Fruit fly (Drosophila melanogaster) whole organism, embryonic: Measurements from ENCODE around the gene Pop4.

Experiments
- Asciz ChIP-seq: fragments of 200-800 bp; sonication (Bioruptor generic); optimal IDR thresholded peaks from 2 replicates; lab custom pipeline; 2017; ENCODE audit warnings: missing biosample characterization, mild to moderate bottlenecking, missing genetic modification characterization, missing genetic modification reagents
- Atf6 ChIP-seq: fragments of 200-800 bp; sonication (Bioruptor generic); IDR thresholded peaks from 2 replicates; pipeline ENCODE4 v1.3.6; 2022; ENCODE audit warnings: missing biosample characterization, missing genetic modification characterization
- BEAF-32 ChIP-seq: fragments of 200-800 bp; sonication (Bioruptor generic); optimal IDR thresholded peaks from 3 replicates; lab custom pipeline; 2017; ENCODE audit warnings: missing biosample characterization, missing genetic modification characterization, mild to moderate bottlenecking, moderate library complexity, missing genetic modification reagents
- CG11695 ChIP-seq: fragments of 200-800 bp; sonication (Bioruptor generic); IDR thresholded peaks from 3 replicates; pipeline ENCODE4 v1.3.6; 2022; ENCODE audit warnings: missing biosample characterization, missing genetic modification characterization
- CG12659 ChIP-seq: fragments of 200-800 bp; sonication (Bioruptor generic); optimal IDR thresholded peaks from 3 replicates; lab custom pipeline; 2017; ENCODE audit warnings: mild to moderate bottlenecking, missing biosample characterization, missing genetic modification reagents, missing genetic modification characterization
- CG14441 ChIP-seq: fragments of 200-800 bp; sonication (Bioruptor generic); IDR thresholded peaks from 2 replicates; pipeline ENCODE4 v1.3.6; 2022; ENCODE audit warnings: missing biosample characterization, missing genetic modification characterization
- CG14710 ChIP-seq: fragments of 200-800 bp; sonication (Bioruptor generic); optimal IDR thresholded peaks from 3 replicates; lab custom pipeline; 2019; ENCODE audit warnings: missing biosample characterization, mild to moderate bottlenecking, missing genetic modification characterization, moderate library complexity
- CG15011 ChIP-seq: fragments of 200-800 bp; sonication (Bioruptor generic); optimal IDR thresholded peaks from 3 replicates; lab custom pipeline; 2018; ENCODE audit warnings: missing biosample characterization, mild to moderate bottlenecking, missing genetic modification characterization
- CG15514 ChIP-seq: fragments of 200-800 bp; sonication (Bioruptor generic); optimal IDR thresholded peaks from 3 replicates; lab custom pipeline; 2017; ENCODE audit warnings: missing biosample characterization, missing genetic modification characterization, mild to moderate bottlenecking, moderate library complexity, missing genetic modification reagents
- CG15601 ChIP-seq: fragments of 200-800 bp; sonication (Bioruptor generic); optimal IDR thresholded peaks from 3 replicates; lab custom pipeline; 2019; ENCODE audit warnings: missing biosample characterization, mild to moderate bottlenecking, missing genetic modification characterization, moderate library complexity
- CG16779 ChIP-seq: fragments of 200-800 bp; sonication (Bioruptor generic); IDR thresholded peaks from 2 replicates; pipeline ENCODE4 v1.3.6; 2022; ENCODE audit warnings: missing biosample characterization, missing genetic modification characterization
- CG16863 ChIP-seq: fragments of 200-800 bp; sonication (Bioruptor generic); optimal IDR thresholded peaks from 3 replicates; lab custom pipeline; 2016; ENCODE audit warnings: missing biosample characterization, missing genetic modification characterization
- CG17359 ChIP-seq: fragments of 200-800 bp; sonication (Bioruptor generic); optimal IDR thresholded peaks from 3 replicates; lab custom pipeline; 2018; ENCODE audit warnings: missing biosample characterization, mild to moderate bottlenecking, missing genetic modification characterization, moderate library complexity
- CG18599 ChIP-seq: fragments of 200-800 bp; sonication (Bioruptor generic); optimal IDR thresholded peaks from 3 replicates; lab custom pipeline; 2017; ENCODE audit warnings: missing biosample characterization, missing genetic modification characterization, mild to moderate bottlenecking, moderate library complexity, missing genetic modification reagents
- CG2202 ChIP-seq: fragments of 200-800 bp; sonication (Bioruptor generic); optimal IDR thresholded peaks from 2 replicates; lab custom pipeline; 2018; ENCODE audit warnings: missing biosample characterization, mild to moderate bottlenecking, missing genetic modification characterization
- CG2678 ChIP-seq: fragments of 200-800 bp; sonication (Bioruptor generic); optimal IDR thresholded peaks from 3 replicates; lab custom pipeline; 2019; ENCODE audit warnings: missing biosample characterization, mild to moderate bottlenecking, missing genetic modification characterization, moderate library complexity
- CG2875 ChIP-seq: fragments of 200-800 bp; sonication (Bioruptor generic); optimal IDR thresholded peaks from 2 replicates; lab custom pipeline; 2017; ENCODE audit warnings: missing biosample characterization, mild to moderate bottlenecking, missing genetic modification characterization, missing genetic modification reagents
- CG33557 ChIP-seq: fragments of 200-800 bp; sonication (Bioruptor generic); optimal IDR thresholded peaks from 2 replicates; lab custom pipeline; 2019; ENCODE audit warnings: missing biosample characterization, mild to moderate bottlenecking, missing genetic modification characterization, moderate library complexity
- CG3407 ChIP-seq: fragments of 200-800 bp; sonication (Bioruptor generic); optimal IDR thresholded peaks from 2 replicates; lab custom pipeline; 2018; ENCODE audit warnings: missing biosample characterization, mild to moderate bottlenecking, missing genetic modification characterization
- CG4424 ChIP-seq: fragments of 200-800 bp; sonication (Bioruptor generic); optimal IDR thresholded peaks from 3 replicates; lab custom pipeline; 2016; ENCODE audit warnings: missing biosample characterization, missing genetic modification characterization
- CG4707 ChIP-seq: fragments of 200-800 bp; sonication (Bioruptor generic); optimal IDR thresholded peaks from 2 replicates; lab custom pipeline; 2018; ENCODE audit warnings: missing biosample characterization, mild to moderate bottlenecking, missing genetic modification characterization, moderate library complexity
- CG7556 ChIP-seq: fragments of 200-800 bp; sonication (Bioruptor generic); optimal IDR thresholded peaks from 2 replicates; lab custom pipeline; 2017; ENCODE audit warnings: missing biosample characterization, mild to moderate bottlenecking, missing genetic modification characterization
- CG9727 ChIP-seq: fragments of 200-800 bp; sonication (Bioruptor generic); optimal IDR thresholded peaks from 3 replicates; lab custom pipeline; 2017; ENCODE audit warnings: missing biosample characterization, mild to moderate bottlenecking, missing genetic modification characterization
- D ChIP-seq, 2 experiments: fragments of 200-800 bp in 1 of 2; fragments of >200 bp in 1 of 2; sonication (Bioruptor generic) in 1 of 2; optimal IDR thresholded peaks; 2 replicates in 1 of 2; 3 replicates in 1 of 2; lab custom pipeline; 2017; ENCODE audit warnings: mild to moderate bottlenecking in 1 of 2, missing biosample characterization in 1 of 2, missing genetic modification characterization in 1 of 2, missing genetic modification reagents in 1 of 2
- Dfd ChIP-seq, 2 experiments: fragments of >200 bp; optimal IDR thresholded peaks; 2 replicates each; lab custom pipeline; 2017; ENCODE audit warnings: missing biosample characterization in 2 of 2, missing genetic modification characterization in 2 of 2
- E2f2 ChIP-seq: fragments of 200-800 bp; sonication (Bioruptor generic); IDR thresholded peaks from 2 replicates; pipeline ENCODE4 v1.3.6; 2022; ENCODE audit warnings: missing biosample characterization, missing genetic modification characterization
- Hmr ChIP-seq: fragments of 200-800 bp; sonication (Bioruptor generic); optimal IDR thresholded peaks from 3 replicates; lab custom pipeline; 2017; ENCODE audit warnings: mild to moderate bottlenecking, missing biosample characterization, missing genetic modification reagents, missing genetic modification characterization
- Nf-YB ChIP-seq: fragments of 200-800 bp; sonication (Bioruptor generic); optimal IDR thresholded peaks from 3 replicates; lab custom pipeline; 2019; ENCODE audit warnings: missing biosample characterization, mild to moderate bottlenecking, missing genetic modification characterization, moderate library complexity
- Opbp ChIP-seq: fragments of 200-800 bp; sonication (Bioruptor generic); IDR thresholded peaks from 3 replicates; pipeline ENCODE4 v1.3.6; 2022; ENCODE audit warnings: missing biosample characterization, missing genetic modification characterization; ENCODE audit not compliant: partially characterized antibody
- Trl ChIP-seq, 3 experiments: fragments of >200 bp in 2 of 3; fragments of 200-800 bp in 1 of 3; sonication (Bioruptor generic) in 1 of 3; optimal IDR thresholded peaks; 2 replicates in 1 of 3; 3 replicates in 2 of 3; lab custom pipeline; 2016 to 2017; ENCODE audit warnings: missing biosample characterization in 1 of 3, missing genetic modification characterization in 1 of 3
- Xrp1 ChIP-seq: fragments of 200-800 bp; sonication (Bioruptor generic); IDR thresholded peaks from 2 replicates; pipeline ENCODE4 v1.3.6; 2022; ENCODE audit warnings: missing biosample characterization, missing genetic modification characterization
- ara ChIP-seq: fragments of 200-800 bp; sonication (Bioruptor generic); IDR thresholded peaks from 2 replicates; pipeline ENCODE4 v1.3.6; 2022; ENCODE audit warnings: missing biosample characterization, missing genetic modification characterization
- caup ChIP-seq: fragments of 200-800 bp; sonication (Bioruptor generic); optimal IDR thresholded peaks from 3 replicates; lab custom pipeline; 2017; ENCODE audit warnings: missing biosample characterization, mild to moderate bottlenecking, missing genetic modification characterization, moderate library complexity; ENCODE audit not compliant: severe bottlenecking
- chm ChIP-seq: fragments of 200-800 bp; sonication (Bioruptor generic); IDR thresholded peaks from 2 replicates; pipeline ENCODE4 v1.3.6; 2022; ENCODE audit warnings: missing biosample characterization, missing genetic modification characterization
- crol ChIP-seq: fragments of 200-800 bp; sonication (Bioruptor generic); IDR thresholded peaks from 2 replicates; pipeline ENCODE4 v1.3.6; 2022; ENCODE audit warnings: missing biosample characterization, missing genetic modification characterization
- dmrt11E ChIP-seq: fragments of 200-800 bp; sonication (Bioruptor generic); optimal IDR thresholded peaks from 3 replicates; lab custom pipeline; 2018; ENCODE audit warnings: missing biosample characterization, mild to moderate bottlenecking, missing genetic modification characterization, moderate library complexity
- dmrt99B ChIP-seq: fragments of 200-800 bp; sonication (Bioruptor generic); optimal IDR thresholded peaks from 2 replicates; lab custom pipeline; 2018; ENCODE audit warnings: missing biosample characterization, mild to moderate bottlenecking, missing genetic modification characterization, moderate library complexity
- gem ChIP-seq: fragments of 200-800 bp; sonication (Bioruptor generic); optimal IDR thresholded peaks from 2 replicates; lab custom pipeline; 2019; ENCODE audit warnings: missing biosample characterization, mild to moderate bottlenecking, missing genetic modification characterization, moderate library complexity
- hkb ChIP-seq, 2 experiments: fragments of 200-800 bp in 1 of 2; fragments of >200 bp in 1 of 2; sonication (Bioruptor generic) in 1 of 2; IDR thresholded peaks in 1 of 2; optimal IDR thresholded peaks in 1 of 2; 2 replicates each; pipeline versions ENCODE4 v1.3.6 to Lab custom; 2017 to 2022; ENCODE audit warnings: missing biosample characterization in 1 of 2, missing genetic modification characterization in 1 of 2
- onecut ChIP-seq: fragments of 200-800 bp; sonication (Bioruptor generic); IDR thresholded peaks from 2 replicates; pipeline ENCODE4 v1.3.6; 2022; ENCODE audit warnings: missing biosample characterization, missing genetic modification characterization
- org-1 ChIP-seq: fragments of 200-800 bp; sonication (Bioruptor generic); optimal IDR thresholded peaks from 2 replicates; lab custom pipeline; 2017; ENCODE audit warnings: missing biosample characterization, missing genetic modification characterization
- otp ChIP-seq: fragments of 200-800 bp; sonication (Bioruptor generic); IDR thresholded peaks from 3 replicates; pipeline ENCODE4, ENCODE4 v1.3.6; 2022; ENCODE audit warnings: missing biosample characterization, missing genetic modification characterization
- pros ChIP-seq: fragments of 200-800 bp; sonication (Bioruptor generic); optimal IDR thresholded peaks from 3 replicates; lab custom pipeline; 2019; ENCODE audit warnings: missing biosample characterization, mild to moderate bottlenecking, missing genetic modification characterization, moderate library complexity
- sd ChIP-seq: fragments of 200-800 bp; sonication (Bioruptor generic); optimal IDR thresholded peaks from 3 replicates; lab custom pipeline; 2018; ENCODE audit warnings: missing biosample characterization, mild to moderate bottlenecking, missing genetic modification characterization, moderate library complexity
- sens ChIP-seq: fragments of 200-800 bp; sonication (Bioruptor generic); peaks from one replicate; lab custom pipeline; 2016; ENCODE audit warnings: missing biosample characterization, missing genetic modification characterization
- so ChIP-seq: fragments of 200-800 bp; sonication (Bioruptor generic); IDR thresholded peaks from 3 replicates; pipeline ENCODE4 v1.3.6; 2022; ENCODE audit warnings: missing biosample characterization, missing genetic modification characterization
- vvl ChIP-seq: fragments of 200-800 bp; sonication (Bioruptor generic); IDR thresholded peaks from 2 replicates; pipeline ENCODE4 v1.3.6; 2022; ENCODE audit warnings: missing biosample characterization, missing genetic modification characterization

Gene Pop4

DNA sequence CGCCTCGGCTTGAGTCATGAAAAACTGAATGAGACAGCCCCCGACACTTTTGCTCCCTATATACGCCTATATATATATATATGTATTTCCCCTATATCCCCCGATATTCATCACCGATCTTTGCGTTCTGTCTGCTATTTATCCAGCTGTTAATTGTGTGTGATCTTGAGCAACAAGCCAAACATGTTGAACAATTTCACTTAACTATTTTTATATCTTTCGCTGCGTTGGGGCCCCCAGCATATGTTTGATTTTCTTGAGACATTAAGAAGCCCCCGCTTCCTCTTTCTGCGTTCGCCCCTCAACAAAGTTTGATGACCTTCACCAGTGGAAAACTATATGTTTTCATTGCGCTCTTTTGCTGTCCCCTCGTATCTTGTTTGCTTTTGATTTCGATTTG is 17.9 kb upstream of the Pop4 start:
- TF ChIP-seq CG4424 (GFP tag; lab: Kevin White, UChicago) (no peak), CG14441 (GFP tag; lab: Robert Waterston, UW) (no peak), E2f2 (GFP tag; lab: Robert Waterston, UW) (no peak), gem (tag; lab: Kevin White, UChicago) (peak; percentile 7), so (GFP tag; lab: Robert Waterston, UW) (peak; percentile 79; the same call in 2 of the 3 replicates), chm (GFP tag; lab: Robert Waterston, UW) (peak; percentile 54), Nf-YB (GFP tag; lab: Kevin White, UChicago) (peak; percentile 19), Opbp (GFP tag; lab: Robert Waterston, UW) (no peak), onecut (GFP tag; lab: Robert Waterston, UW) (peak; percentile 10; the same call in 1 of the 2 replicates), CG2875 (GFP tag; lab: Kevin White, UChicago) (peak; percentile 36), Dfd (GFP tag; optimal IDR thresholded peaks at IDR 0.05; lab: Kevin White, UChicago) (no peak), CG3407 (peak; percentile 15), sens (GFP tag; lab: Kevin White, UChicago) (peak; percentile 41), otp (peak; percentile 19; the same call in 1 of the 3 replicates), Xrp1 (peak; percentile 43), CG14710 (tag; lab: Kevin White, UChicago) (peak; percentile 20), CG17359 (tag; lab: Kevin White, UChicago) (peak; percentile 41), crol (GFP tag; lab: Robert Waterston, UW) (peak; percentile 74), CG12659 (GFP tag; lab: Kevin White, UChicago) (peak; percentile 11), CG33557 (peak; percentile 38), dmrt99B (peak; percentile 5), ara (0 out of 2 replicates have a peak, but pooled peaks have one; percentile 22), CG2202 (tag; lab: Kevin White, UChicago) (peak; percentile 44), CG11695 (no peak), Asciz (peak; percentile 57), sd (tag; lab: Kevin White, UChicago) (peak; percentile 75), CG16863 (GFP tag; lab: Kevin White, UChicago) (no peak), Trl (optimal IDR thresholded peaks at IDR 0.05; lab: Kevin White, UChicago) (no peak), Trl (GFP tag; optimal IDR thresholded peaks at IDR 0.05; lab: Kevin White, UChicago) (peak; percentile 6), BEAF-32 (GFP tag; lab: Kevin White, UChicago) (no peak), CG4707 (GFP tag; lab: Kevin White, UChicago) (peak; percentile 33), Atf6 (peak; percentile 13; the same call in 1 of the 2 replicates), dmrt11E (peak; percentile 3), Hmr (GFP tag; lab: Kevin White, UChicago) (peak; percentile 7), D (optimal IDR thresholded peaks at IDR 0.05; lab: Kevin White, UChicago) (no peak), D (GFP tag; optimal IDR thresholded peaks at IDR 0.05; lab: Kevin White, UChicago) (peak; percentile 15), CG15514 (GFP tag; lab: Kevin White, UChicago) (peak; percentile 2), org-1 (peak; percentile 5), CG2678 (tag; lab: Kevin White, UChicago) (peak; percentile 33), CG16779 (no peak), CG7556 (peak; percentile 8), CG15601 (tag; lab: Kevin White, UChicago) (peak; percentile 44), CG9727 (peak; percentile 13), caup (GFP tag; lab: Kevin White, UChicago) (peak; percentile 19), CG15011 (GFP tag; lab: Kevin White, UChicago) (peak; percentile 13), vvl (GFP tag; lab: Robert Waterston, UW) (no peak), pros (GFP tag; lab: Kevin White, UChicago) (peak; percentile 92), CG18599 (peak; percentile 49), hkb (optimal IDR thresholded peaks at IDR 0.05; lab: Kevin White, UChicago) (no peak), hkb (GFP tag; IDR thresholded peaks at IDR 0.05; lab: Robert Waterston, UW) (0 out of 2 replicates have a peak, but pooled peaks have one; percentile 30)
